Worm (Caenorhabditis elegans): ENCODE measurements around the gene crh-2.

crh-2 gene

ce11 chrII:5225284-5225683 lies 37.9 kb upstream of the crh-2 start, which contains the start of gene dsh-1:
Gene dsh-1, minus strand, starts transcription at chrII:5225384.
- TF ChIP-seq aly-2 (tag; optimal IDR thresholded peaks at IDR 0.05) (no peak), hmg-11 (tag; optimal IDR thresholded peaks at IDR 0.05) (peak; percentile 25)

DNA sequence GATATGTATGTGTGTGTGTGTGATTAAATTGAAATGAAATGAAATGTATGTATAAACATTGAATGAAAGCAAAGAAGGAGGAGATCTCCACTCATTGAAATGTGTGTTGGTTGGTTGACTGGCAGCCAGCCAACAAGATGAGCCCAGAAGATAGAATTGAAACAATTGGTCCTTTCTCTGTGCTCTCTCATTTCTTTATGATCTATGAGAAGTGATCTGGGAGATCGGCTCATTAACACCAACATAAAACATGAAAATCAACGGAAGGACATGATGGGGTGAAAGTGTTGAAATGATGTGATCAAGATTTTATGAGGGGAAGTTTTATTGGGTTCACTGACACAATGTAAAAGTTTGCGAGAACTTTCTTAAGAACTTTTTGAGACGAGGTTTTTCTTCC lies 35.5 kb upstream of the crh-2 start:
- TF ChIP-seq hmg-11 (tag; optimal IDR thresholded peaks at IDR 0.05) (no peak), nfya-1 (tag; optimal IDR thresholded peaks at IDR 0.05; ENCODE audit: insufficient read depth) (peak; percentile 36), unc-39 (tag; optimal IDR thresholded peaks at IDR 0.05) (no peak), pha-4 (tag; optimal IDR thresholded peaks at IDR 0.05) (no peak), snpc-4 (tag; optimal IDR thresholded peaks at IDR 0.05) (no peak), ztf-11 (tag; optimal IDR thresholded peaks at IDR 0.05) (no peak), nhr-25 (tag; optimal IDR thresholded peaks at IDR 0.05) (no peak), aly-2 (tag; optimal IDR thresholded peaks at IDR 0.05) (no peak), egl-5 (tag; optimal IDR thresholded peaks at IDR 0.05) (peak; percentile 88)

- TF ChIP-seq R02D3.7 (tag; optimal IDR thresholded peaks at IDR 0.05) = no peak
- peak; percentile 91 for TF ChIP-seq egl-5 (tag; optimal IDR thresholded peaks at IDR 0.05)
- TF ChIP-seq nhr-28 (tag; optimal IDR thresholded peaks at IDR 0.05) = no peak
Measured at ce11 chrII:5220648-5221047, 33.3 kb upstream of the crh-2 start.

DNA sequence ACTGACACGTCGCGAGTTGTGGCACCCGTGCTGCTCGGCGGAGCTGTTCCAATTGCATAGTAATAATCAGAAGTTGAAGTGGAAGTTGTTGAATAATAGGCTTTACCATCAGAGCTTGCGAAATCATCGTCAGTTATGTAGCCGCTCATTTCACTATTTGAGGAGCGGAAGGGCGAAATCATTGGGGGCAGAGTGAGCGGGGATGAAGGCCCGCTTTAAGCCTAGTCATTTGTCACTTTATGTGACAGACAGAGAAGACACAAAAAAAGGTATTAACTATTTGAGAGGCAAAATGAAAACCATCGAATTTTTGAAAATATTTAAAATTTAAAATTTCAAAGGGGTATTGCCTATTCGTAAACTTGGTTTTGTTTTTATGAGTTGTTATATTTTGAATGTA lies 31.0 kb upstream of the crh-2 start:
- no peak for TF ChIP-seq lin-15B (tag; optimal IDR thresholded peaks at IDR 0.05)
- no peak for TF ChIP-seq ama-1 (optimal IDR thresholded peaks at IDR 0.05)
- TF ChIP-seq egl-5 (tag; optimal IDR thresholded peaks at IDR 0.05) = no peak
- TF ChIP-seq lin-39 (tag; optimal IDR thresholded peaks at IDR 0.05) = peak; percentile 63
- TF ChIP-seq fos-1 (tag; optimal IDR thresholded peaks at IDR 0.05) = no peak
- TF ChIP-seq elt-1 (tag; optimal IDR thresholded peaks at IDR 0.05) = peak; percentile 6

ce11 chrII:5212675-5213074 lies 25.3 kb upstream of the crh-2 start, which contains the start of gene C34F11.1:
Gene C34F11.1, plus strand, starts transcription at chrII:5212975.
- no peak for TF ChIP-seq ztf-4 (tag; optimal IDR thresholded peaks at IDR 0.05)
- no peak for TF ChIP-seq pqm-1 (tag; optimal IDR thresholded peaks at IDR 0.05)
- TF ChIP-seq ZK546.5 (tag; optimal IDR thresholded peaks at IDR 0.05) = no peak
- TF ChIP-seq jun-1 (tag; optimal IDR thresholded peaks at IDR 0.05) = no peak
- no peak for TF ChIP-seq ztf-11 (tag; optimal IDR thresholded peaks at IDR 0.05)
- no peak for TF ChIP-seq ceh-9 (tag; optimal IDR thresholded peaks at IDR 0.05)
- TF ChIP-seq zag-1 (tag; optimal IDR thresholded peaks at IDR 0.05) = no peak
- TF ChIP-seq hmg-11 (tag; optimal IDR thresholded peaks at IDR 0.05) = no peak
- TF ChIP-seq nhr-23 (tag; optimal IDR thresholded peaks at IDR 0.05) = no peak
- TF ChIP-seq elt-3 (tag; optimal IDR thresholded peaks at IDR 0.05) = no peak
- no peak for TF ChIP-seq lsy-12 (tag; optimal IDR thresholded peaks at IDR 0.05)
- TF ChIP-seq egl-27 (tag; optimal IDR thresholded peaks at IDR 0.05) = no peak
- no peak for TF ChIP-seq sea-2 (GFP tag; optimal IDR thresholded peaks at IDR 0.05)

- TF ChIP-seq lin-39 (tag; optimal IDR thresholded peaks at IDR 0.05) (no peak), ZK546.5 (tag; optimal IDR thresholded peaks at IDR 0.05) (no peak), nhr-23 (tag; optimal IDR thresholded peaks at IDR 0.05) (no peak), fos-1 (tag; optimal IDR thresholded peaks at IDR 0.05) (no peak), nhr-77 (tag; optimal IDR thresholded peaks at IDR 0.05) (no peak), egl-5 (tag; optimal IDR thresholded peaks at IDR 0.05) (no peak), ceh-16 (tag; optimal IDR thresholded peaks at IDR 0.05) (no peak)
Measured at ce11 chrII:5211970-5212369, 24.6 kb upstream of the crh-2 start, which contains the start of gene C34F11.2. Gene C34F11.2, plus strand, starts transcription at chrII:5212270.

ce11 chrII:5210830-5211229 lies 23.5 kb upstream of the crh-2 start, which contains the start of gene C34F11.8:
Gene C34F11.8, minus strand, starts transcription at chrII:5210964.
- TF ChIP-seq nhr-23 (tag; optimal IDR thresholded peaks at IDR 0.05) (peak; percentile 29), jun-1 (tag; optimal IDR thresholded peaks at IDR 0.05) (no peak)

DNA sequence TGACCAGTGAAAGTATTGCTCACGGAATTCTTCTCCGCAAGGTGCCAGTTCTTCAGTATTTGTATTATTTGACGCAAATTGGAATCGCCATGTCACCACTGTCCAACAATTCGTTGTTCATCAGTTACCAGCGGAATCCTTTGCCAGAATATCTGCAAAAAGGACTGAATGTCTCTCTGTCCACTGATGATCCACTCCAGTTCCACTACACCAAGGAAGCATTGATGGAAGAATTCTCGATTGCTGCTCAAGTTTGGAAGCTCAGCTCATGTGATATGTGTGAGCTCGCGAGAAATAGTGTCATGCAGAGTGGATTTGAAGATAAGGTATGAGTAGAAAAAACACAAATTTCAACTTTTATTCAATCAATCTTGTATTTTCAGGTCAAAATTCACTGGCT lies 21.8 kb upstream of the crh-2 start:
- TF ChIP-seq unc-62 (GFP tag; optimal IDR thresholded peaks at IDR 0.05) (no peak), ama-1 (optimal IDR thresholded peaks at IDR 0.05) (peak; percentile 55), zag-1 (tag; optimal IDR thresholded peaks at IDR 0.05) (no peak)
